Worm (Caenorhabditis elegans) whole organism, early embryonic: ENCODE data around the gene F55C9.5.

Experiments
- B0310.2 ChIP-seq: sonication (generic microtip); optimal IDR thresholded peaks from 2 replicates; lab custom pipeline; 2016; ENCODE audit warnings: mild to moderate bottlenecking, missing genetic modification characterization, missing compliant biosample characterization
- F13C5.2 ChIP-seq: sonication (generic microtip); optimal IDR thresholded peaks from 2 replicates; lab custom pipeline; 2017; ENCODE audit warnings: mild to moderate bottlenecking, missing genetic modification characterization, inconsistent platforms, missing compliant biosample characterization
- aly-1 ChIP-seq: sonication (generic microtip); optimal IDR thresholded peaks from 2 replicates; lab custom pipeline; 2016; ENCODE audit warnings: missing genetic modification characterization, missing compliant biosample characterization
- ama-1 ChIP-seq: fragments of 150-350 bp; optimal IDR thresholded peaks from 2 replicates; lab custom pipeline; 2014
- ceh-13 ChIP-seq: fragments of 200-800 bp; sonication (Bioruptor generic); optimal IDR thresholded peaks from 2 replicates; lab custom pipeline; 2018; ENCODE audit warnings: mild to moderate bottlenecking, missing genetic modification characterization, missing compliant biosample characterization
- ceh-36 ChIP-seq: sonication (generic microtip); optimal IDR thresholded peaks from 2 replicates; lab custom pipeline; 2016; ENCODE audit warnings: missing genetic modification characterization, inconsistent platforms, missing compliant biosample characterization
- ets-7 ChIP-seq: sonication (generic microtip); optimal IDR thresholded peaks from 2 replicates; lab custom pipeline; 2016; ENCODE audit warnings: missing genotype, missing genetic modification characterization, missing compliant biosample characterization
- flt-1 ChIP-seq: fragments of 200-800 bp; sonication (Bioruptor generic); IDR thresholded peaks from 2 replicates; pipeline ENCODE4 v1.3.6; 2022; ENCODE audit warnings: missing genetic modification characterization, missing compliant biosample characterization
- hmbx-1 ChIP-seq: sonication (generic microtip); optimal IDR thresholded peaks from 2 replicates; lab custom pipeline; 2016; ENCODE audit warnings: mild to moderate bottlenecking, missing genetic modification characterization, missing compliant biosample characterization
- hmg-4 ChIP-seq: fragments of 200-800 bp; sonication (Bioruptor generic); optimal IDR thresholded peaks from 2 replicates; lab custom pipeline; 2018; ENCODE audit warnings: mild to moderate bottlenecking, missing genetic modification characterization, missing compliant biosample characterization
- hnd-1 ChIP-seq: sonication (generic microtip); optimal IDR thresholded peaks from 2 replicates; lab custom pipeline; 2016; ENCODE audit warnings: missing genetic modification characterization, missing compliant biosample characterization
- pes-1 ChIP-seq: fragments of 200-800 bp; sonication (Bioruptor generic); IDR thresholded peaks from 2 replicates; pipeline ENCODE4 v1.3.6; 2022; ENCODE audit warnings: missing genetic modification reagents, missing genetic modification characterization, missing compliant biosample characterization
- scrt-1 ChIP-seq: fragments of 200-800 bp; sonication (Bioruptor generic); IDR thresholded peaks from 2 replicates; pipeline ENCODE4 v1.3.6; 2022; ENCODE audit warnings: missing genetic modification characterization, missing compliant biosample characterization
- sea-1 ChIP-seq: fragments of 200-800 bp; sonication (Bioruptor generic); conservative IDR thresholded peaks from 2 replicates; pipeline ENCODE4 v1.3.6; 2022; ENCODE audit warnings: missing genetic modification characterization, missing compliant biosample characterization
- tbx-11 ChIP-seq: fragments of 200-800 bp; sonication (Bioruptor generic); IDR thresholded peaks from 2 replicates; pipeline ENCODE4 v1.3.6; 2022; ENCODE audit warnings: missing genetic modification characterization, missing compliant biosample characterization
- tbx-37 ChIP-seq: fragments of 200-800 bp; sonication (Bioruptor generic); conservative IDR thresholded peaks from 2 replicates; pipeline ENCODE4 v1.3.6; 2022; ENCODE audit warnings: missing genetic modification reagents, missing genetic modification characterization, missing compliant biosample characterization
- tra-4 ChIP-seq: sonication (generic microtip); optimal IDR thresholded peaks from 2 replicates; lab custom pipeline; 2017; ENCODE audit warnings: missing genetic modification characterization, missing compliant biosample characterization

The F55C9.5 gene

ce11 chrV:19293025-19293424, at the start of gene F55C9.5:
F55C9.5 (minus strand) TSS chrV:19293125.
- TF ChIP-seq ceh-13 (no peak), F13C5.2 (tag; lab: Kevin White, UChicago) (no peak), sea-1 (GFP tag; lab: Robert Waterston, UW) (no peak), B0310.2 (tag; lab: Kevin White, UChicago) (no peak), hnd-1 (tag; lab: Kevin White, UChicago) (no peak), ama-1 (lab: Kevin White, UChicago) (no peak), ets-7 (no peak), ceh-36 (tag; lab: Kevin White, UChicago) (no peak), tbx-11 (GFP tag; lab: Robert Waterston, UW) (no peak), hmg-4 (GFP tag; lab: Kevin White, UChicago) (no peak), tra-4 (tag; lab: Kevin White, UChicago) (no peak), pes-1 (no peak), aly-1 (no peak), flt-1 (GFP tag; lab: Robert Waterston, UW) (no peak), tbx-37 (GFP tag; lab: Robert Waterston, UW) (no peak), scrt-1 (GFP tag; lab: Robert Waterston, UW) (no peak)

DNA sequence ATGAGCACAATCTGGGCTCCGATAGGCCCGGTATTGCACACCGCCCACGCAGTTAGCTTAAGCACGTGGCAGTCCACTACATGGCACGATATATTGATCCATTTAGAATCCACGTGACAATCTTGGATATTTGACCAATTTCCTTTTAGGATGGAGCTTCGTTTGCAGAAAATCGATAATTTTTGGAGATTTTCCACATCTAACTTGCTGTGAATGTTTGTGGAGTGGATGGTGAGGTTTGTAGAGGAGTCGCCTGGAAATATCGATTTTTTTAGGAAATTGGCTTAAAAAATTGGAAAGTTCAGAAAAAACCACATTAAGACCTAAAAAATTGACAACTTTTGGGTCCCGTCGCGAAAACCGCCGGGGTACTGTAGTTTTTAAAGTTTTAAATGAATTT, 44.4 kb upstream of the F55C9.5 start:
- TF ChIP-seq ceh-36 (tag; lab: Kevin White, UChicago) (no peak), flt-1 (GFP tag; lab: Robert Waterston, UW) (no peak), F13C5.2 (tag; lab: Kevin White, UChicago) (no peak), tbx-11 (GFP tag; lab: Robert Waterston, UW) (no peak), hmbx-1 (tag; lab: Kevin White, UChicago) (no peak), sea-1 (GFP tag; lab: Robert Waterston, UW) (no peak), ets-7 (no peak), hmg-4 (GFP tag; lab: Kevin White, UChicago) (no peak), pes-1 (no peak), scrt-1 (GFP tag; lab: Robert Waterston, UW) (no peak), B0310.2 (tag; lab: Kevin White, UChicago) (no peak), tra-4 (tag; lab: Kevin White, UChicago) (no peak), ama-1 (lab: Kevin White, UChicago) (no peak), aly-1 (no peak), hnd-1 (tag; lab: Kevin White, UChicago) (no peak), tbx-37 (GFP tag; lab: Robert Waterston, UW) (no peak), ceh-13 (no peak)

DNA sequence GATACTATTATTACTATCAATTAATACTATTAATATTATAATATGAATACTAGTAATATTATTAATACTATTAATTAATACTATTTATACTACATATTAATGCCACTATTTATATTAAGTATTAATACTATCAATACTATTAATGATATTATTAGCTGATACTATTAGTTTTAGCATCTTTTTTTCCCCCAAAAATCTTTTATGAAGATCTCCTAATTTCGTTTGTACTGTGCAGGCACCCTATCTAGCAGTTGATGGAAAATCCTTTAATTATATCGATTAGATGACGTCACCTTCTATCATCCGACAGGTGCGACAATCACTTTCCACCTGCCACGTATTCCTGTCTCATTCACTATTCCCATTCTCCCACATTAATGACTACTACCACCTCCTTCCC, 36.3 kb upstream of the F55C9.5 start, which contains the start of gene fbxb-65:
Gene fbxb-65, plus strand, starts transcription at position 301 of the 400 bp plus-strand sequence.
- TF ChIP-seq B0310.2 (tag; lab: Kevin White, UChicago) = no peak

- TF ChIP-seq scrt-1 (GFP tag; lab: Robert Waterston, UW) (no peak), hnd-1 (tag; lab: Kevin White, UChicago) (no peak), hmg-4 (GFP tag; lab: Kevin White, UChicago) (no peak), flt-1 (GFP tag; lab: Robert Waterston, UW) (no peak), F13C5.2 (tag; lab: Kevin White, UChicago) (no peak), pes-1 (no peak)
Observed at ce11 chrV:19325436-19325835, 32.5 kb upstream of the F55C9.5 start.

- no peak for TF ChIP-seq hmg-4 (GFP tag; lab: Kevin White, UChicago)
- no peak for TF ChIP-seq ama-1 (lab: Kevin White, UChicago)
Observed at ce11 chrV:19322387-19322786, 29.5 kb upstream of the F55C9.5 start, which contains the start of gene C43D7.4. C43D7.4 (minus strand) TSS chrV:19322487.

ce11 chrV:19320385-19320784, 27.5 kb upstream of the F55C9.5 start, which contains the start of gene sdz-6:
sdz-6 (plus strand) TSS chrV:19320613.
- TF ChIP-seq pes-1 (no peak), B0310.2 (tag; lab: Kevin White, UChicago) (no peak), hmbx-1 (tag; lab: Kevin White, UChicago) (no peak), tbx-37 (GFP tag; lab: Robert Waterston, UW) (no peak), F13C5.2 (tag; lab: Kevin White, UChicago) (no peak), tra-4 (tag; lab: Kevin White, UChicago) (no peak), aly-1 (no peak), hnd-1 (tag; lab: Kevin White, UChicago) (no peak)

DNA sequence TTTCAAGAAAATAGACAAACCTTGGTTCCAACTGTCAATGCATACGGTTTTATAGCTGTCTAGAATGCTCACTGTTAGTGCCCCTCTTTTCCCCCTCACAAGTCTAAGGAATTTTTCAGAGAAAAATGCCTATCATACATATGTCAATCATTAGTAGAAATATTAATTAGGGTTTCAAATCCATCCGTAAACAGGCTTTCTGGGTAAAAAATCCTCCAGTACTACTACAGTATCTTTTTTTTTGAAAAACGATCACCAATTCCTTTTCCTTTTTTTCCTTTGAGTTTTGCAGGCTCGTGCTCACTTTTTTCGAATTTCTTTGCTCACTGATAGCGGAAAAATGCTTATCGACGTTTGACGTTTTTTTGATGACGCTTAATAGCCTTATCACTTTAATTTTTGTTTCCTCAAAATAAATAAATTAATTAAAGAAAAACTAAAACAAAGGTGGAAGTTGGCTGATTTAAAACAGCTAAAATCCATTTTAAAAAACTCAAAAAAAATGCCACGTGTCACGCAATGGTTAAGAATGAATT, 26.6 kb upstream of the F55C9.5 start, which contains the start of gene C43D7.7:
Gene C43D7.7, minus strand, starts transcription at position 51 of the 536 bp plus-strand sequence.
- TF ChIP-seq tbx-37 (GFP tag; lab: Robert Waterston, UW) = no peak
- TF ChIP-seq F13C5.2 (tag; lab: Kevin White, UChicago) = no peak
- TF ChIP-seq hmg-4 (GFP tag; lab: Kevin White, UChicago) = no peak
- no peak for TF ChIP-seq sea-1 (GFP tag; lab: Robert Waterston, UW)
- TF ChIP-seq B0310.2 (tag; lab: Kevin White, UChicago) = no peak
- TF ChIP-seq pes-1 = no peak
- TF ChIP-seq ama-1 (lab: Kevin White, UChicago) = no peak
- no peak for TF ChIP-seq ceh-36 (tag; lab: Kevin White, UChicago)
- no peak for TF ChIP-seq hnd-1 (tag; lab: Kevin White, UChicago)
- TF ChIP-seq hmbx-1 (tag; lab: Kevin White, UChicago) = no peak
- TF ChIP-seq ceh-13 = no peak
- TF ChIP-seq scrt-1 (GFP tag; lab: Robert Waterston, UW) = no peak
- no peak for TF ChIP-seq ets-7
- TF ChIP-seq flt-1 (GFP tag; lab: Robert Waterston, UW) = no peak
- TF ChIP-seq tra-4 (tag; lab: Kevin White, UChicago) = no peak
- no peak for TF ChIP-seq aly-1
- TF ChIP-seq tbx-11 (GFP tag; lab: Robert Waterston, UW) = no peak
